Fruit fly (Drosophila melanogaster) whole organism, embryonic: ENCODE measurements around the gene kraken.
A peak's percentile ranks its signal among the peaks of the same experiment; 100 is the strongest.

Experiments
- BtbVII ChIP-seq: fragments of 200-800 bp; sonication (Bioruptor generic); optimal IDR thresholded peaks from 3 replicates; lab custom pipeline; 2017; ENCODE audit warnings: missing biosample characterization, mild to moderate bottlenecking, missing genetic modification characterization
- CG10321 ChIP-seq: fragments of 200-800 bp; sonication (Bioruptor generic); IDR thresholded peaks from 2 replicates; pipeline ENCODE4 v1.3.6; 2022; ENCODE audit warnings: missing biosample characterization, missing genetic modification characterization
- CG11456 ChIP-seq: fragments of 200-800 bp; sonication (Bioruptor generic); IDR thresholded peaks from 3 replicates; pipeline ENCODE4 v1.3.6; 2022; ENCODE audit warnings: missing biosample characterization, missing genetic modification characterization
- CG14710 ChIP-seq: fragments of 200-800 bp; sonication (Bioruptor generic); optimal IDR thresholded peaks from 3 replicates; lab custom pipeline; 2019; ENCODE audit warnings: missing biosample characterization, mild to moderate bottlenecking, missing genetic modification characterization, moderate library complexity
- CG15479 ChIP-seq: fragments of 200-800 bp; sonication (Bioruptor generic); optimal IDR thresholded peaks from 3 replicates; lab custom pipeline; 2019; ENCODE audit warnings: missing biosample characterization, mild to moderate bottlenecking, missing genetic modification characterization, moderate library complexity
- CG1832 ChIP-seq: fragments of 200-800 bp; sonication (Bioruptor generic); optimal IDR thresholded peaks from 2 replicates; lab custom pipeline; 2017; ENCODE audit warnings: missing biosample characterization, mild to moderate bottlenecking, missing genetic modification characterization, inconsistent platforms
- CG18599 ChIP-seq: fragments of 200-800 bp; sonication (Bioruptor generic); optimal IDR thresholded peaks from 3 replicates; lab custom pipeline; 2017; ENCODE audit warnings: missing biosample characterization, missing genetic modification characterization, mild to moderate bottlenecking, moderate library complexity, missing genetic modification reagents
- CG4360 ChIP-seq: fragments of 200-800 bp; sonication (Bioruptor generic); IDR thresholded peaks from 2 replicates; pipeline ENCODE4 v1.3.6; 2022; ENCODE audit warnings: missing biosample characterization, missing genetic modification characterization
- CG6683 ChIP-seq: fragments of 200-800 bp; sonication (Bioruptor generic); optimal IDR thresholded peaks from 2 replicates; lab custom pipeline; 2017; ENCODE audit warnings: missing biosample characterization, mild to moderate bottlenecking, missing genetic modification characterization, missing genetic modification reagents
- CG8765 ChIP-seq: fragments of 200-800 bp; sonication (Bioruptor generic); IDR thresholded peaks from 2 replicates; pipeline ENCODE4 v1.3.6; 2022; ENCODE audit warnings: missing biosample characterization, missing genetic modification characterization
- D ChIP-seq, 2 experiments: fragments of 200-800 bp in 1 of 2; fragments of >200 bp in 1 of 2; sonication (Bioruptor generic) in 1 of 2; optimal IDR thresholded peaks; 2 replicates in 1 of 2; 3 replicates in 1 of 2; lab custom pipeline; 2017; ENCODE audit warnings: mild to moderate bottlenecking in 1 of 2, missing biosample characterization in 1 of 2, missing genetic modification characterization in 1 of 2, missing genetic modification reagents in 1 of 2
- HLH3B ChIP-seq: fragments of 200-800 bp; sonication (Bioruptor generic); IDR thresholded peaks from 2 replicates; pipeline ENCODE4 v1.3.6; 2022; ENCODE audit warnings: missing biosample characterization, missing genetic modification characterization
- HmgD ChIP-seq: fragments of 200-800 bp; sonication (Bioruptor generic); optimal IDR thresholded peaks from 3 replicates; lab custom pipeline; 2016; ENCODE audit warnings: missing biosample characterization, missing genetic modification characterization
- Jarid2 ChIP-seq: fragments of 200-800 bp; sonication (Bioruptor generic); optimal IDR thresholded peaks from 3 replicates; lab custom pipeline; 2017; ENCODE audit warnings: mild to moderate bottlenecking, missing biosample characterization, missing genetic modification reagents, missing genetic modification characterization
- Med ChIP-seq: fragments of 200-800 bp; sonication (Bioruptor generic); peaks from one replicate; lab custom pipeline; 2016; ENCODE audit warnings: missing biosample characterization, missing genetic modification characterization, mild to moderate bottlenecking, inconsistent platforms, moderate library complexity
- NK7.1 ChIP-seq: fragments of 200-800 bp; sonication (Bioruptor generic); optimal IDR thresholded peaks from 3 replicates; lab custom pipeline; 2016; ENCODE audit warnings: missing biosample characterization, missing genetic modification characterization
- Oli ChIP-seq: fragments of 200-800 bp; sonication (Bioruptor generic); optimal IDR thresholded peaks from 2 replicates; lab custom pipeline; 2018; ENCODE audit warnings: missing biosample characterization, mild to moderate bottlenecking, missing genetic modification characterization, moderate library complexity
- Rfx ChIP-seq: fragments of 200-800 bp; sonication (Bioruptor generic); IDR thresholded peaks from 2 replicates; pipeline ENCODE4 v1.3.6; 2022; ENCODE audit warnings: missing biosample characterization, missing genetic modification characterization
- YL-1 ChIP-seq: fragments of 200-800 bp; sonication (Bioruptor generic); optimal IDR thresholded peaks from 3 replicates; lab custom pipeline; 2017; ENCODE audit warnings: missing biosample characterization, mild to moderate bottlenecking, missing genetic modification characterization
- aop ChIP-seq: fragments of 200-800 bp; sonication (Bioruptor generic); IDR thresholded peaks from 2 replicates; pipeline ENCODE4 v1.3.6; 2022; ENCODE audit warnings: missing biosample characterization, missing genetic modification characterization
- ap ChIP-seq: fragments of 200-800 bp; sonication (Bioruptor generic); IDR thresholded peaks from 2 replicates; pipeline ENCODE4 v1.3.6; 2022; ENCODE audit warnings: missing biosample characterization, missing genetic modification characterization
- bbx ChIP-seq: fragments of 200-800 bp; sonication (Bioruptor generic); IDR thresholded peaks from 2 replicates; pipeline ENCODE4 v1.3.6; 2022; ENCODE audit warnings: missing biosample characterization, missing genetic modification characterization; ENCODE audit not compliant: partially characterized antibody
- chm ChIP-seq: fragments of 200-800 bp; sonication (Bioruptor generic); IDR thresholded peaks from 2 replicates; pipeline ENCODE4 v1.3.6; 2022; ENCODE audit warnings: missing biosample characterization, missing genetic modification characterization
- chn ChIP-seq: fragments of 200-800 bp; sonication (Bioruptor generic); optimal IDR thresholded peaks from 2 replicates; lab custom pipeline; 2016; ENCODE audit warnings: missing biosample characterization, missing genetic modification characterization
- ci ChIP-seq: fragments of 200-800 bp; sonication (Bioruptor generic); IDR thresholded peaks from 3 replicates; pipeline ENCODE4 v1.3.6; 2022; ENCODE audit warnings: missing biosample characterization, missing genetic modification characterization
- crol ChIP-seq: fragments of 200-800 bp; sonication (Bioruptor generic); IDR thresholded peaks from 2 replicates; pipeline ENCODE4 v1.3.6; 2022; ENCODE audit warnings: missing biosample characterization, missing genetic modification characterization
- ftz-f1 ChIP-seq: fragments of 200-800 bp; sonication (Bioruptor generic); optimal IDR thresholded peaks from 2 replicates; lab custom pipeline; 2016; ENCODE audit warnings: missing biosample characterization, missing genetic modification characterization
- gsb ChIP-seq: fragments of 200-800 bp; sonication (Bioruptor generic); IDR thresholded peaks from 2 replicates; pipeline ENCODE4 v1.3.6; 2022; ENCODE audit warnings: missing biosample characterization, missing genetic modification characterization
- ham ChIP-seq: fragments of 200-800 bp; sonication (Bioruptor generic); IDR thresholded peaks from 2 replicates; pipeline ENCODE4 v1.3.6; 2022; ENCODE audit warnings: missing biosample characterization, missing genetic modification characterization
- hb ChIP-seq: fragments of 200-800 bp; sonication (Bioruptor generic); IDR thresholded peaks from 3 replicates; pipeline ENCODE4 v1.3.6; 2022; ENCODE audit warnings: missing biosample characterization, missing genetic modification characterization; ENCODE audit not compliant: partially characterized antibody
- hbn ChIP-seq: fragments of 200-800 bp; sonication (Bioruptor generic); IDR thresholded peaks from 2 replicates; pipeline ENCODE4 v1.3.6; 2022; ENCODE audit warnings: missing biosample characterization, missing genetic modification characterization; ENCODE audit not compliant: partially characterized antibody
- inv ChIP-seq: fragments of 200-800 bp; sonication (Bioruptor generic); IDR thresholded peaks from 2 replicates; pipeline ENCODE4 v1.3.6; 2022; ENCODE audit warnings: missing biosample characterization, missing genetic modification characterization; ENCODE audit not compliant: partially characterized antibody
- kay ChIP-seq: fragments of 200-800 bp; sonication (Bioruptor generic); optimal IDR thresholded peaks from 2 replicates; lab custom pipeline; 2016; ENCODE audit warnings: missing biosample characterization, missing genetic modification characterization
- lov ChIP-seq, 2 experiments: fragments of 200-800 bp in 1 of 2; fragments of >200 bp in 1 of 2; sonication (Bioruptor generic) in 1 of 2; IDR thresholded peaks in 1 of 2; optimal IDR thresholded peaks in 1 of 2; 2 replicates in 1 of 2; 3 replicates in 1 of 2; pipeline versions ENCODE4 v1.3.6 to Lab custom; 2017 to 2022; ENCODE audit warnings: missing biosample characterization in 1 of 2, missing genetic modification characterization in 1 of 2
- mirr ChIP-seq: fragments of 200-800 bp; sonication (Bioruptor generic); optimal IDR thresholded peaks from 3 replicates; lab custom pipeline; 2018; ENCODE audit warnings: missing biosample characterization, mild to moderate bottlenecking, missing genetic modification characterization
- nmo ChIP-seq: fragments of 200-800 bp; sonication (Bioruptor generic); optimal IDR thresholded peaks from 2 replicates; lab custom pipeline; 2018; ENCODE audit warnings: missing biosample characterization, mild to moderate bottlenecking, missing genetic modification characterization, moderate library complexity
- ranshi ChIP-seq: fragments of 200-800 bp; sonication (Bioruptor generic); IDR thresholded peaks from 2 replicates; pipeline ENCODE4 v1.3.6; 2022; ENCODE audit warnings: missing biosample characterization, missing genetic modification characterization
- sens ChIP-seq: fragments of 200-800 bp; sonication (Bioruptor generic); peaks from one replicate; lab custom pipeline; 2016; ENCODE audit warnings: missing biosample characterization, missing genetic modification characterization
- sim ChIP-seq: fragments of 200-800 bp; sonication (Bioruptor generic); IDR thresholded peaks from 2 replicates; pipeline ENCODE4 v1.3.6; 2022; ENCODE audit warnings: missing biosample characterization, missing genetic modification characterization
- so ChIP-seq: fragments of 200-800 bp; sonication (Bioruptor generic); IDR thresholded peaks from 3 replicates; pipeline ENCODE4 v1.3.6; 2022; ENCODE audit warnings: missing biosample characterization, missing genetic modification characterization
- tll ChIP-seq, 2 experiments: fragments of 200-800 bp in 1 of 2; fragments of >200 bp in 1 of 2; sonication (Bioruptor generic) in 1 of 2; optimal IDR thresholded peaks; 2 replicates each; lab custom pipeline; 2017 to 2019; ENCODE audit warnings: missing biosample characterization in 2 of 2, missing genetic modification characterization in 2 of 2, mild to moderate bottlenecking in 1 of 2, moderate library complexity in 1 of 2
- tup ChIP-seq: fragments of 200-800 bp; sonication (Bioruptor generic); optimal IDR thresholded peaks from 2 replicates; lab custom pipeline; 2016; ENCODE audit warnings: missing biosample characterization, mild to moderate bottlenecking, missing genetic modification characterization, moderate library complexity
- twi ChIP-seq: fragments of 200-800 bp; optimal IDR thresholded peaks from 2 replicates; lab custom pipeline; 2019; ENCODE audit warnings: missing biosample characterization, mild to moderate bottlenecking, missing genetic modification characterization, moderate library complexity
- zen ChIP-seq: fragments of 200-800 bp; sonication (Bioruptor generic); optimal IDR thresholded peaks from 3 replicates; lab custom pipeline; 2018; ENCODE audit warnings: missing biosample characterization, mild to moderate bottlenecking, missing genetic modification characterization, moderate library complexity
- zfh1 ChIP-seq: fragments of 200-800 bp; sonication (Bioruptor generic); IDR thresholded peaks from 3 replicates; pipeline ENCODE4 v1.3.6; 2022; ENCODE audit warnings: missing biosample characterization, missing genetic modification characterization

The kraken gene

DNA sequence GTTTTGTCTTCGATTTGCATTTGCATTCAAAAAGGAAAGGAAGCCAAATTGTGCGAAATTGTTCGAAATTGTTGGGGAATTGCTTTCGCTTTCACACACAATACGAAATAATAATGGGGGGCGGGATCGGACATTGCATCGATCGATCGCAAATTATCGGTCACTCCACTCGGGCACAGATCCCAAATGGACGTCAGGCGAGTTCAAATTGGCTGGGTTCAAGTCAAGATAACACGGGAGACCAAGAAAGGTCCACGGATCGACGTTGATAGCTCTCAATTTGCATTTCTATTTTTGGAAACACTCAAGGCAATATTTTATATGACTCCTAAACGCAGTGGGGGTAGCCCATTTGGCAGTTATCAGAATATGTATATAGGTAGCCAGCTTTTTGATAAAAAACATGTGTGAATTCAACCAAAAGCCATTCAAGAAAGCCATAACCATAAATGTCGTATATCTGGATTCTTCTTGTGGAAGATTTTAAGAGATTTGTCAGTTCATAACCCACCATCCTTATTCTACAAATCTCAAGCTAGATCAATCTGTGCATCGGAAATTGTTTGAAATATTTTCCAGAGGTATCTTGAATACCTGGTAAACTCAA is 3.3 kb upstream of the kraken start:
- no peak for TF ChIP-seq HLH3B
- peak; percentile 9 for TF ChIP-seq sens (GFP tag; lab: Kevin White, UChicago)

DNA sequence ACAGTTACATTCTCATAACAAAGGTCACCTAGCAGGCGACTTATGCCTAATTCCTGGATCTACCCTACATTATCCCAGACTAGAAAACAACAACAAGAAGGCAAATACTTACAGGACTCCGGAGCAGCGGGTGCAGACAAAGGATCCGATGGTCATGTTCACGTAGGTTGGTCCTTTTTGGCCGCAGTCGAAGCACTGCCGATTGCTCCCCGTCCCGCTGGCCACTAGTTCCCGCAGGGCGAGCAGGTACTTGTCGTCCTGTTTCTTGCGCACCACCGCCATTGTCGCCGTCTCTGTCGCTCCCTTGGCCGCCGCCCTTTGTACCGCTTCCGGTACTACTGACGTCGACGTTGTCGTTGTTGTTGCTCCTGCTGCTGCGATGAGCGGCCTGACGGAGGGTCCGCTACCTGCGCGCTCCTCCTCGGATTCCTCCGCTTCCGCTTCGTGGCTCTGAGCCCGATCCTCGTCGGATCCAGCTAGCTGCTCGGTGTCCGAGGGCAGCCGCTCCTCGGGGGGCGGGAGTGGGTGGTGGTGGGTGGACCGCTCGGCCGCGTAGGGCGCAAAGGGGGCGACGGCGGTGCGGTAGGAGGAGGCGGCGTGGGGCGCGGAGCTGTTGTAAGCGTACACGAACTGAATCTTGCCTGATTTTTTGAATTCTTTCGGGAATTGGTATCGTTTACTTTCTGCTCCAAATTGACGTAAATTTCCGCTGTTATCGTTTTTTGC is 2.6 kb upstream of the kraken start:
- peak; percentile 57 for TF ChIP-seq D (optimal IDR thresholded peaks at IDR 0.05; lab: Kevin White, UChicago)
- TF ChIP-seq D (GFP tag; optimal IDR thresholded peaks at IDR 0.05; lab: Kevin White, UChicago), result no peak
- peak; percentile 6 for TF ChIP-seq chn
- 0 out of 3 replicates have a peak, but pooled peaks have one; percentile 18 for TF ChIP-seq CG11456 (GFP tag; lab: Robert Waterston, UW)
- TF ChIP-seq CG4360 (GFP tag; lab: Robert Waterston, UW), result peak; percentile 80
- 0 out of 3 replicates have a peak, but pooled peaks have one; percentile 20 for TF ChIP-seq so (GFP tag; lab: Robert Waterston, UW)
- TF ChIP-seq tll (GFP tag; optimal IDR thresholded peaks at IDR 0.05; lab: Kevin White, UChicago), result peak in 1 of 2 experiments; percentile 55
- 0 out of 2 replicates have a peak, but pooled peaks have one; percentile 5 for TF ChIP-seq aop (GFP tag; lab: Robert Waterston, UW)
- TF ChIP-seq lov (optimal IDR thresholded peaks at IDR 0.05; lab: Kevin White, UChicago), result no peak
- TF ChIP-seq lov (GFP tag; IDR thresholded peaks at IDR 0.05; lab: Robert Waterston, UW), result 0 out of 3 replicates have a peak, but pooled peaks have one; percentile 11
- 0 out of 3 replicates have a peak, but pooled peaks have one; percentile 8 for TF ChIP-seq hb (GFP tag; lab: Robert Waterston, UW)
- peak; percentile 62 for TF ChIP-seq Med (GFP tag; lab: Kevin White, UChicago)
- TF ChIP-seq zfh1, result peak; percentile 24; the same call in 1 of the 3 replicates
- 0 out of 2 replicates have a peak, but pooled peaks have one; percentile 34 for TF ChIP-seq CG10321 (GFP tag; lab: Robert Waterston, UW)
- TF ChIP-seq bbx, result 0 out of 2 replicates have a peak, but pooled peaks have one; percentile 22
- TF ChIP-seq CG6683 (GFP tag; lab: Kevin White, UChicago), result no peak
- no peak for TF ChIP-seq nmo
- peak; percentile 23 for TF ChIP-seq HmgD (GFP tag; lab: Kevin White, UChicago)
- TF ChIP-seq chm (GFP tag; lab: Robert Waterston, UW), result 0 out of 2 replicates have a peak, but pooled peaks have one; percentile 19
- TF ChIP-seq kay, result no peak
- TF ChIP-seq twi, result peak; percentile 21
- peak; percentile 86 for TF ChIP-seq CG15479 (GFP tag; lab: Kevin White, UChicago)
- peak; percentile 47; the same call in 1 of the 3 replicates for TF ChIP-seq ci
- TF ChIP-seq mirr (GFP tag; lab: Kevin White, UChicago), result no peak
- no peak for TF ChIP-seq sim (GFP tag; lab: Robert Waterston, UW)
- TF ChIP-seq crol, result peak; percentile 76
- TF ChIP-seq Rfx (GFP tag; lab: Robert Waterston, UW), result 0 out of 2 replicates have a peak, but pooled peaks have one; percentile 13
- peak; percentile 59 for TF ChIP-seq sens (GFP tag; lab: Kevin White, UChicago)
- TF ChIP-seq gsb (GFP tag; lab: Robert Waterston, UW), result no peak
- 0 out of 2 replicates have a peak, but pooled peaks have one; percentile 22 for TF ChIP-seq hbn (GFP tag; lab: Robert Waterston, UW)
- peak; percentile 47 for TF ChIP-seq CG1832 (GFP tag; lab: Kevin White, UChicago)
- TF ChIP-seq zen (tag; lab: Kevin White, UChicago), result peak; percentile 79

DNA sequence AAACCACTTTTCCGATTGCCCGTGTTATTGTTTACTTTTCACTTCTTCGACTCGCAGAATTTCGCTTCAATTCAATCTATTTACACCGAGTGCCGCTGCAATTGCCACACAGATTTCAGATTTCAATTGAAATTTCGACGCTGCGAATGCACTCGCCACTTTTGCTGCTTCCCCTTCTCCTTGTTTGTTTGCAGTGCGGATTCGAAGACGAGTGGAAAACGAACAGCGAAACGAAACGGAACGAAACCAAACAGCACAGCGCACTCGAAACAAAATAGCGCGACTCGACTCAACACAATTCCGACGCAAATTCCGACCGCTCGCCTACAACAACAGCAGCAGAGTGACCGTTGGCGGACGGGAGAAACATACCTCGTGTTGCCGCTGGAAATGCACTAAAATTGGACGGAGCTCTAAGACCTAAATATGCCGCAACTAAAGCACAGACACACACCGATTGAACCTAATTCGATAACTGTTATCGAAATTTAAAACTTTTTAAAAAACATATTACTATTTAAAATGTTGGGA is 1.8 kb upstream of the kraken start, which contains the start of gene drongo:
TSS of gene drongo (minus strand) at position 345 of the 531 bp plus-strand sequence.
- TF ChIP-seq ham (no peak), ftz-f1 (GFP tag; lab: Kevin White, UChicago) (peak; percentile 9), ap (no peak), Oli (no peak), NK7.1 (GFP tag; lab: Kevin White, UChicago) (no peak), BtbVII (GFP tag; lab: Kevin White, UChicago) (no peak), CG18599 (GFP tag; lab: Kevin White, UChicago) (peak; percentile 24), tup (GFP tag; lab: Kevin White, UChicago) (no peak), inv (peak; percentile 11; the same call in 1 of the 2 replicates), CG14710 (tag; lab: Kevin White, UChicago) (peak; percentile 51), YL-1 (peak; percentile 37), CG8765 (GFP tag; lab: Robert Waterston, UW) (no peak), Jarid2 (GFP tag; lab: Kevin White, UChicago) (peak; percentile 97), ranshi (GFP tag; lab: Robert Waterston, UW) (peak; percentile 18; the same call in 1 of the 2 replicates)
